Fruit fly (Drosophila melanogaster) whole organism, embryonic: ENCODE results near the gene CG14072.

Experiments
- Antp ChIP-seq: fragments of 200-800 bp; sonication (Bioruptor generic); optimal IDR thresholded peaks from 3 replicates; lab custom pipeline; 2016; ENCODE audit warnings: missing biosample characterization, missing genetic modification characterization
- C15 ChIP-seq: fragments of 200-800 bp; sonication (Bioruptor generic); IDR thresholded peaks from 3 replicates; pipeline ENCODE4 v1.3.6; 2022; ENCODE audit warnings: missing biosample characterization, missing genetic modification characterization
- CG10321 ChIP-seq: fragments of 200-800 bp; sonication (Bioruptor generic); IDR thresholded peaks from 2 replicates; pipeline ENCODE4 v1.3.6; 2022; ENCODE audit warnings: missing biosample characterization, missing genetic modification characterization
- CG10543 ChIP-seq: fragments of 200-800 bp; sonication (Bioruptor generic); optimal IDR thresholded peaks from 3 replicates; lab custom pipeline; 2017; ENCODE audit warnings: missing biosample characterization, mild to moderate bottlenecking, missing genetic modification characterization, moderate library complexity
- CG12299 ChIP-seq: fragments of 200-800 bp; sonication (Bioruptor generic); optimal IDR thresholded peaks from 2 replicates; lab custom pipeline; 2018; ENCODE audit warnings: missing biosample characterization, mild to moderate bottlenecking, missing genetic modification characterization
- CG13296 ChIP-seq: fragments of 200-800 bp; sonication (Bioruptor generic); optimal IDR thresholded peaks from 3 replicates; lab custom pipeline; 2018; ENCODE audit warnings: missing biosample characterization, mild to moderate bottlenecking, missing genetic modification characterization
- CG14965 ChIP-seq: fragments of 200-800 bp; sonication (Bioruptor generic); optimal IDR thresholded peaks from 2 replicates; lab custom pipeline; 2016; ENCODE audit warnings: missing biosample characterization, missing genetic modification characterization, borderline replicate concordance
- CG17829 ChIP-seq: fragments of 200-800 bp; optimal IDR thresholded peaks from 2 replicates; lab custom pipeline; 2019; ENCODE audit warnings: missing biosample characterization, mild to moderate bottlenecking, missing genetic modification characterization, moderate library complexity
- CG1792 ChIP-seq: fragments of 200-800 bp; sonication (Bioruptor generic); optimal IDR thresholded peaks from 2 replicates; lab custom pipeline; 2016; ENCODE audit warnings: missing biosample characterization, missing genetic modification characterization
- CG18262 ChIP-seq: fragments of 200-800 bp; optimal IDR thresholded peaks from 3 replicates; lab custom pipeline; 2019; ENCODE audit warnings: missing biosample characterization, mild to moderate bottlenecking, missing genetic modification characterization, moderate library complexity
- CG18619 ChIP-seq: fragments of 200-800 bp; sonication (Bioruptor generic); optimal IDR thresholded peaks from 3 replicates; lab custom pipeline; 2017; ENCODE audit warnings: missing biosample characterization, mild to moderate bottlenecking, missing genetic modification characterization
- CG3838 ChIP-seq: fragments of 200-800 bp; sonication (Bioruptor generic); optimal IDR thresholded peaks from 3 replicates; lab custom pipeline; 2016; ENCODE audit warnings: missing biosample characterization, missing genetic modification characterization
- CG3847 ChIP-seq: fragments of 200-800 bp; sonication (Bioruptor generic); IDR thresholded peaks from 2 replicates; pipeline ENCODE4 v1.3.6; 2022; ENCODE audit warnings: missing biosample characterization, missing genetic modification characterization
- CG4404 ChIP-seq: fragments of 200-800 bp; sonication (Bioruptor generic); IDR thresholded peaks from 2 replicates; pipeline ENCODE4 v1.3.6; 2022; ENCODE audit warnings: missing biosample characterization, missing genetic modification characterization
- CG6791 ChIP-seq: fragments of 200-800 bp; sonication (Bioruptor generic); IDR thresholded peaks from 3 replicates; pipeline ENCODE4 v1.3.6; 2022; ENCODE audit warnings: missing biosample characterization, missing genetic modification characterization; ENCODE audit not compliant: partially characterized antibody
- CG7556 ChIP-seq: fragments of 200-800 bp; sonication (Bioruptor generic); optimal IDR thresholded peaks from 2 replicates; lab custom pipeline; 2017; ENCODE audit warnings: missing biosample characterization, mild to moderate bottlenecking, missing genetic modification characterization
- CG8359 ChIP-seq: fragments of 200-800 bp; sonication (Bioruptor generic); optimal IDR thresholded peaks from 2 replicates; lab custom pipeline; 2017; ENCODE audit warnings: missing biosample characterization, mild to moderate bottlenecking, missing genetic modification characterization, borderline replicate concordance
- CG9932 ChIP-seq: fragments of 200-800 bp; sonication (Bioruptor generic); IDR thresholded peaks from 2 replicates; pipeline ENCODE4 v1.3.6; 2022; ENCODE audit warnings: missing biosample characterization, missing genetic modification characterization
- CoRest ChIP-seq: fragments of 200-800 bp; sonication (Bioruptor generic); optimal IDR thresholded peaks from 3 replicates; lab custom pipeline; 2018; ENCODE audit warnings: missing biosample characterization, mild to moderate bottlenecking, missing genetic modification characterization, moderate library complexity
- ERR ChIP-seq: fragments of 200-800 bp; sonication (Bioruptor generic); optimal IDR thresholded peaks from 2 replicates; lab custom pipeline; 2016; ENCODE audit warnings: missing biosample characterization, missing genetic modification characterization
- Elba2 ChIP-seq: fragments of 200-800 bp; sonication (Bioruptor generic); optimal IDR thresholded peaks from 3 replicates; lab custom pipeline; 2016; ENCODE audit warnings: missing biosample characterization, missing genetic modification characterization
- Ets97D ChIP-seq: fragments of 200-800 bp; sonication (Bioruptor generic); optimal IDR thresholded peaks from 3 replicates; lab custom pipeline; 2016; ENCODE audit warnings: missing biosample characterization, missing genetic modification characterization
- Gug ChIP-seq: fragments of 200-800 bp; sonication (Bioruptor generic); IDR thresholded peaks from 4 replicates; pipeline ENCODE4 v1.3.6; 2022; ENCODE audit warnings: missing biosample characterization, missing genetic modification characterization
- HLH3B ChIP-seq: fragments of 200-800 bp; sonication (Bioruptor generic); IDR thresholded peaks from 2 replicates; pipeline ENCODE4 v1.3.6; 2022; ENCODE audit warnings: missing biosample characterization, missing genetic modification characterization
- HmgD ChIP-seq: fragments of 200-800 bp; sonication (Bioruptor generic); optimal IDR thresholded peaks from 3 replicates; lab custom pipeline; 2016; ENCODE audit warnings: missing biosample characterization, missing genetic modification characterization
- Lpt ChIP-seq: fragments of >200 bp; optimal IDR thresholded peaks from 2 replicates; lab custom pipeline; 2018; ENCODE audit warnings: missing biosample characterization, missing genetic modification characterization
- MTF-1 ChIP-seq: fragments of 200-800 bp; sonication (Bioruptor generic); optimal IDR thresholded peaks from 2 replicates; lab custom pipeline; 2018; ENCODE audit warnings: missing biosample characterization, mild to moderate bottlenecking, missing genetic modification characterization, borderline replicate concordance
- Max ChIP-seq: fragments of 200-800 bp; sonication (Bioruptor generic); optimal IDR thresholded peaks from 2 replicates; lab custom pipeline; 2016; ENCODE audit warnings: missing biosample characterization, mild to moderate bottlenecking, missing genetic modification characterization
- Myb ChIP-seq: fragments of 200-800 bp; sonication (Bioruptor generic); optimal IDR thresholded peaks from 2 replicates; lab custom pipeline; 2016; ENCODE audit warnings: missing biosample characterization, missing genetic modification characterization
- NC2β ChIP-seq: fragments of 200-800 bp; sonication (Bioruptor generic); optimal IDR thresholded peaks from 2 replicates; lab custom pipeline; 2016; ENCODE audit warnings: missing biosample characterization, missing genetic modification characterization
- Poxn ChIP-seq: fragments of 200-800 bp; sonication (Bioruptor generic); IDR thresholded peaks from 2 replicates; pipeline ENCODE4 v1.3.6; 2022; ENCODE audit warnings: missing biosample characterization, missing genetic modification characterization
- Scr ChIP-seq: fragments of 200-800 bp; sonication (Bioruptor generic); IDR thresholded peaks from 2 replicates; pipeline ENCODE4 v1.3.6; 2022; ENCODE audit warnings: missing biosample characterization, missing genetic modification characterization; ENCODE audit not compliant: partially characterized antibody
- al ChIP-seq: fragments of 200-800 bp; sonication (Bioruptor generic); IDR thresholded peaks from 2 replicates; pipeline ENCODE4 v1.3.6; 2022; ENCODE audit warnings: missing biosample characterization, missing genetic modification characterization
- ato ChIP-seq: fragments of 200-800 bp; sonication (Bioruptor generic); IDR thresholded peaks from 2 replicates; pipeline ENCODE4 v1.3.6; 2022; ENCODE audit warnings: missing biosample characterization, missing genetic modification characterization; ENCODE audit not compliant: partially characterized antibody
- az2 ChIP-seq: fragments of 200-800 bp; sonication (Bioruptor generic); optimal IDR thresholded peaks from 3 replicates; lab custom pipeline; 2016; ENCODE audit warnings: missing biosample characterization, missing genetic modification characterization
- chif ChIP-seq, 2 experiments: fragments of 200-800 bp; sonication (Bioruptor generic); optimal IDR thresholded peaks; 3 replicates each; lab custom pipeline; 2016; ENCODE audit warnings: missing biosample characterization in 2 of 2, missing genetic modification characterization in 2 of 2
- dmrt99B ChIP-seq: fragments of 200-800 bp; sonication (Bioruptor generic); optimal IDR thresholded peaks from 2 replicates; lab custom pipeline; 2018; ENCODE audit warnings: missing biosample characterization, mild to moderate bottlenecking, missing genetic modification characterization, moderate library complexity
- eyg ChIP-seq: fragments of 200-800 bp; sonication (Bioruptor generic); optimal IDR thresholded peaks from 3 replicates; lab custom pipeline; 2016; ENCODE audit warnings: missing biosample characterization, missing genetic modification characterization
- gcm2 ChIP-seq: fragments of 200-800 bp; sonication (Bioruptor generic); optimal IDR thresholded peaks from 2 replicates; lab custom pipeline; 2016; ENCODE audit warnings: missing biosample characterization, missing genetic modification characterization
- ham ChIP-seq: fragments of 200-800 bp; sonication (Bioruptor generic); IDR thresholded peaks from 2 replicates; pipeline ENCODE4 v1.3.6; 2022; ENCODE audit warnings: missing biosample characterization, missing genetic modification characterization
- pan ChIP-seq, 4 experiments: fragments of >200 bp in 3 of 4; fragments of 200-800 bp in 1 of 4; sonication (Bioruptor generic) in 1 of 4; optimal IDR thresholded peaks in 3 of 4; IDR thresholded peaks in 1 of 4; 2 replicates each; pipeline versions ENCODE4 v1.3.6 to Lab custom; 2017 to 2022; ENCODE audit warnings: missing biosample characterization in 2 of 4, missing genetic modification characterization in 2 of 4, mixed read lengths in 1 of 4
- phol ChIP-seq: fragments of 200-800 bp; sonication (Bioruptor generic); optimal IDR thresholded peaks from 3 replicates; lab custom pipeline; 2018; ENCODE audit warnings: missing biosample characterization, mild to moderate bottlenecking, missing genetic modification characterization, moderate library complexity
- salm ChIP-seq: fragments of 200-800 bp; sonication (Bioruptor generic); optimal IDR thresholded peaks from 2 replicates; lab custom pipeline; 2018; ENCODE audit warnings: missing biosample characterization, mild to moderate bottlenecking, missing genetic modification characterization
- scrt ChIP-seq: fragments of 200-800 bp; sonication (Bioruptor generic); optimal IDR thresholded peaks from 2 replicates; lab custom pipeline; 2018; ENCODE audit warnings: missing biosample characterization, mild to moderate bottlenecking, missing genetic modification characterization, moderate library complexity
- sd ChIP-seq: fragments of 200-800 bp; sonication (Bioruptor generic); optimal IDR thresholded peaks from 3 replicates; lab custom pipeline; 2018; ENCODE audit warnings: missing biosample characterization, mild to moderate bottlenecking, missing genetic modification characterization, moderate library complexity
- sens ChIP-seq: fragments of 200-800 bp; sonication (Bioruptor generic); peaks from one replicate; lab custom pipeline; 2016; ENCODE audit warnings: missing biosample characterization, missing genetic modification characterization
- toy ChIP-seq: fragments of 200-800 bp; sonication (Bioruptor generic); IDR thresholded peaks from 2 replicates; pipeline ENCODE4 v1.3.6; 2022; ENCODE audit warnings: missing biosample characterization, missing genetic modification characterization
- vnd ChIP-seq: fragments of 200-800 bp; sonication (Bioruptor generic); IDR thresholded peaks from 3 replicates; pipeline ENCODE4 v1.3.6; 2022; ENCODE audit warnings: missing biosample characterization, missing genetic modification characterization; ENCODE audit not compliant: partially characterized antibody
- z ChIP-seq: fragments of 200-800 bp; sonication (Bioruptor generic); IDR thresholded peaks from 3 replicates; pipeline ENCODE4 v1.3.6; 2022; ENCODE audit warnings: missing biosample characterization, missing genetic modification characterization
- zf30C ChIP-seq: fragments of 200-800 bp; sonication (Bioruptor generic); optimal IDR thresholded peaks from 3 replicates; lab custom pipeline; 2018; ENCODE audit warnings: missing biosample characterization, mild to moderate bottlenecking, missing genetic modification characterization
- zfh1 ChIP-seq: fragments of 200-800 bp; sonication (Bioruptor generic); IDR thresholded peaks from 3 replicates; pipeline ENCODE4 v1.3.6; 2022; ENCODE audit warnings: missing biosample characterization, missing genetic modification characterization

Gene CG14072

DNA sequence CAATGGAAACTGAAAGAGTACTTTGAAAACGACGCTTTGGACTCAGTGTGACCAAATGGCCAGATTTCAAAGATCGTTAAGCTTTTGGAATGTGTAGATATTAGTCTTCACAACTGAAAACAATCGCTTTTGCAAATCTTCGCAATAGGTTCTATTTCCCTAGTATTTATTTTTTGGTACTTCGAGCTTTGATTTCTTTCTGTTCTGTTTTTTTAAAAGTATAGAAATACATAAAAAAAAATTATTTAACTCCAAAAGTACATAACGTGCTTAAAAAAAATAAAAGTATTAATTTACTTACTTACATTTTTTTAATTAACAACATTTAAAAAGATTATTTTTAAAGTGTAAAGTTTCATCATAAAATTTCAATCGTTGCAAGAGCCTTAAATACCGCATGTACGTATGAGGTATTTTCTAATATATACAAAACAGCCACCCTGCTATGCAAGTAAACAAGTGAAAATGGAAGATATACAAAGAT is 51.0 kb downstream of the CG14072 start, which contains the start of the genes piwi and CG12253 (continued):
- TF ChIP-seq gcm2 (no peak), al (GFP tag; lab: Robert Waterston, UW) (peak; percentile 65; the same call in 1 of the 2 replicates), z (no peak), phol (tag; lab: Kevin White, UChicago) (peak; percentile 80), CG10543 (GFP tag; lab: Kevin White, UChicago) (no peak), scrt (no peak), HmgD (GFP tag; lab: Kevin White, UChicago) (no peak), CG18619 (GFP tag; lab: Kevin White, UChicago) (no peak), Max (GFP tag; lab: Kevin White, UChicago) (peak; percentile 38), CG13296 (peak; percentile 17), ERR (GFP tag; lab: Kevin White, UChicago) (no peak), Elba2 (no peak), vnd (no peak), CG4404 (GFP tag; lab: Robert Waterston, UW) (no peak), zfh1 (GFP tag; lab: Robert Waterston, UW) (peak; percentile 67; the same call in 2 of the 3 replicates), Antp (GFP tag; lab: Kevin White, UChicago) (peak; percentile 7), ato (no peak), CG6791 (GFP tag; lab: Robert Waterston, UW) (no peak), CG7556 (GFP tag; lab: Kevin White, UChicago) (no peak), pan (optimal IDR thresholded peaks at IDR 0.05; lab: Kevin White, UChicago) (no peak), pan (GFP tag; optimal IDR thresholded peaks at IDR 0.05 in 1 of 2, IDR thresholded peaks at IDR 0.05 in 1 of 2) (no peak), NC2β (GFP tag; lab: Kevin White, UChicago) (no peak), CoRest (tag; lab: Kevin White, UChicago) (peak; percentile 95), zf30C (GFP tag; lab: Kevin White, UChicago) (peak; percentile 39), sens (peak; percentile 71), dmrt99B (tag; lab: Kevin White, UChicago) (no peak), salm (tag; lab: Kevin White, UChicago) (no peak), CG18262 (tag; lab: Kevin White, UChicago) (peak; percentile 57), CG3838 (GFP tag; lab: Kevin White, UChicago) (peak; percentile 35), CG17829 (tag; lab: Kevin White, UChicago) (peak; percentile 57), CG9932 (GFP tag; lab: Robert Waterston, UW) (peak; percentile 66), CG10321 (GFP tag; lab: Robert Waterston, UW) (no peak), eyg (GFP tag; lab: Kevin White, UChicago) (no peak), Myb (peak; percentile 34), CG8359 (GFP tag; lab: Kevin White, UChicago) (no peak), CG1792 (no peak), Poxn (GFP tag; lab: Robert Waterston, UW) (peak; percentile 41; the same call in 1 of the 2 replicates), chif (GFP tag; optimal IDR thresholded peaks at IDR 0.05; lab: Kevin White, UChicago) (peak; percentile 31 to 63), Gug (no peak), sd (tag; lab: Kevin White, UChicago) (no peak), CG14965 (GFP tag; lab: Kevin White, UChicago) (no peak), toy (GFP tag; lab: Robert Waterston, UW) (no peak), az2 (GFP tag; lab: Kevin White, UChicago) (peak; percentile 74), CG3847 (GFP tag; lab: Robert Waterston, UW) (peak; percentile 84), MTF-1 (GFP tag; lab: Kevin White, UChicago) (no peak), Ets97D (GFP tag; lab: Kevin White, UChicago) (peak; percentile 26), Scr (GFP tag; lab: Robert Waterston, UW) (no peak), ham (GFP tag; lab: Robert Waterston, UW) (no peak), C15 (GFP tag; lab: Robert Waterston, UW) (no peak), CG12299 (tag; lab: Kevin White, UChicago) (peak; percentile 69), HLH3B (peak; percentile 83), Lpt (GFP tag; lab: Kevin White, UChicago) (no peak)
